Fruit fly (Drosophila melanogaster) whole organism, wandering third instar larva: ENCODE results near the gene CG32447.

Experiments used
- Abd-B ChIP-seq: fragments of >200 bp; optimal IDR thresholded peaks from 2 replicates; lab custom pipeline; 2017; ENCODE audit warnings: missing biosample characterization, missing genetic modification characterization
- CG32264 ChIP-seq: fragments of 200-800 bp; sonication (Bioruptor generic); optimal IDR thresholded peaks from 2 replicates; lab custom pipeline; 2016; ENCODE audit warnings: missing biosample characterization, missing genetic modification characterization
- CG9705 ChIP-seq: fragments of 200-800 bp; sonication (Bioruptor generic); optimal IDR thresholded peaks from 2 replicates; lab custom pipeline; 2018; ENCODE audit warnings: missing biosample characterization, mild to moderate bottlenecking, missing genetic modification characterization
- CrebA ChIP-seq: fragments of 200-800 bp; sonication (Bioruptor generic); optimal IDR thresholded peaks from 2 replicates; lab custom pipeline; 2016; ENCODE audit warnings: missing biosample characterization, mild to moderate bottlenecking, missing genetic modification characterization, borderline replicate concordance
- Dfd ChIP-seq: fragments of >200 bp; optimal IDR thresholded peaks from 2 replicates; lab custom pipeline; 2017; ENCODE audit warnings: missing biosample characterization, missing genetic modification characterization
- Dif ChIP-seq: fragments of 200-275, 200-300 bp; sonication (Bioruptor generic); optimal IDR thresholded peaks from 2 replicates; lab custom pipeline; 2018; ENCODE audit warnings: missing biosample characterization, missing genetic modification characterization; ENCODE audit not compliant: partially characterized antibody
- GATAd ChIP-seq: sonication (Bioruptor generic); optimal IDR thresholded peaks from 2 replicates; lab custom pipeline; 2016; ENCODE audit warnings: missing biosample characterization, missing genetic modification characterization
- HLH106 ChIP-seq: fragments of 200-800 bp; optimal IDR thresholded peaks from 3 replicates; lab custom pipeline; 2019; ENCODE audit warnings: missing biosample characterization, mild to moderate bottlenecking, missing genetic modification characterization, moderate library complexity
- Hnf4 ChIP-seq: fragments of 200-800 bp; sonication (Bioruptor generic); optimal IDR thresholded peaks from 2 replicates; lab custom pipeline; 2016; ENCODE audit warnings: missing biosample characterization, mild to moderate bottlenecking, missing genetic modification characterization
- Hr78 ChIP-seq: fragments of >200 bp; optimal IDR thresholded peaks from 2 replicates; lab custom pipeline; 2017; ENCODE audit warnings: missing biosample characterization, missing genetic modification characterization
- Hr83 ChIP-seq: fragments of 200-300 bp; sonication (Bioruptor generic); optimal IDR thresholded peaks from 2 replicates; lab custom pipeline; 2016; ENCODE audit warnings: missing biosample characterization, mild to moderate bottlenecking, missing genetic modification characterization, moderate library complexity; ENCODE audit not compliant: poor library complexity, severe bottlenecking
- Jra ChIP-seq: sonication (Bioruptor generic); optimal IDR thresholded peaks from 2 replicates; lab custom pipeline; 2016; ENCODE audit warnings: missing biosample characterization, missing genetic modification characterization
- Mio ChIP-seq: sonication (Bioruptor generic); optimal IDR thresholded peaks from 2 replicates; lab custom pipeline; 2016; ENCODE audit warnings: missing biosample characterization, missing genetic modification characterization
- Myc ChIP-seq: fragments of >200 bp; optimal IDR thresholded peaks from 2 replicates; lab custom pipeline; 2017
- N ChIP-seq: fragments of >200 bp; optimal IDR thresholded peaks from 2 replicates; lab custom pipeline; 2018; ENCODE audit warnings: missing biosample characterization, missing external identifiers, missing genetic modification characterization
- OdsH ChIP-seq: fragments of 200-800 bp; sonication (Bioruptor generic); optimal IDR thresholded peaks from 2 replicates; lab custom pipeline; 2016; ENCODE audit warnings: missing biosample characterization, mild to moderate bottlenecking, missing genetic modification characterization
- Rel ChIP-seq, 2 experiments: fragments of 200-800 bp; sonication (Bioruptor generic) in 1 of 2; optimal IDR thresholded peaks; 2 replicates in 1 of 2; 3 replicates in 1 of 2; lab custom pipeline; 2016 to 2019; ENCODE audit warnings: mild to moderate bottlenecking in 2 of 2, missing biosample characterization in 2 of 2, missing genetic modification characterization in 2 of 2, moderate library complexity in 1 of 2
- Sp1 ChIP-seq: fragments of 200-800 bp; sonication (Bioruptor generic); optimal IDR thresholded peaks from 3 replicates; lab custom pipeline; 2019; ENCODE audit warnings: missing biosample characterization, mild to moderate bottlenecking, missing genetic modification characterization, moderate library complexity
- Vsx2 ChIP-seq: fragments of 200-300, 225-300 bp; sonication (Bioruptor generic); optimal IDR thresholded peaks from 2 replicates; lab custom pipeline; 2018; ENCODE audit warnings: missing biosample characterization, missing genetic modification characterization; ENCODE audit not compliant: partially characterized antibody
- br ChIP-seq: fragments of 200-800 bp; sonication (Bioruptor generic); optimal IDR thresholded peaks from 2 replicates; lab custom pipeline; 2016; ENCODE audit warnings: missing biosample characterization, missing genetic modification characterization
- brk ChIP-seq: fragments of 200-800 bp; sonication (Bioruptor generic); optimal IDR thresholded peaks from 2 replicates; lab custom pipeline; 2016; ENCODE audit warnings: missing biosample characterization, mild to moderate bottlenecking, missing genetic modification characterization
- dl ChIP-seq, 2 experiments: fragments of 175-275, 200-275 bp in 1 of 2; fragments of 200-275 bp in 1 of 2; sonication (Bioruptor generic); optimal IDR thresholded peaks; lab custom pipeline; 2018; ENCODE audit warnings: mild to moderate bottlenecking in 2 of 2, missing biosample characterization in 2 of 2, missing genetic modification characterization in 2 of 2, moderate library complexity in 2 of 2; ENCODE audit not compliant: partially characterized antibody in 2 of 2, insufficient read depth in 1 of 2
- dmrt93B ChIP-seq: fragments of 200-800 bp; sonication (Bioruptor generic); optimal IDR thresholded peaks from 2 replicates; lab custom pipeline; 2018; ENCODE audit warnings: missing biosample characterization, mild to moderate bottlenecking, missing genetic modification characterization
- dsf ChIP-seq: sonication (Bioruptor generic); optimal IDR thresholded peaks from 2 replicates; lab custom pipeline; 2016; ENCODE audit warnings: missing biosample characterization, missing genetic modification characterization, borderline replicate concordance
- ey ChIP-seq: fragments of 200-800 bp; sonication (Bioruptor generic); optimal IDR thresholded peaks from 2 replicates; lab custom pipeline; 2016; ENCODE audit warnings: missing biosample characterization, missing genetic modification characterization
- foxo ChIP-seq, 2 experiments: fragments of 200-800 bp; sonication (Bioruptor generic); optimal IDR thresholded peaks; 2 replicates in 1 of 2; 3 replicates in 1 of 2; lab custom pipeline; 2016 to 2017; ENCODE audit warnings: missing biosample characterization in 2 of 2, missing genetic modification characterization in 2 of 2
- fru ChIP-seq: fragments of 200-800 bp; sonication (Bioruptor generic); optimal IDR thresholded peaks from 3 replicates; lab custom pipeline; 2016; ENCODE audit warnings: missing biosample characterization, mild to moderate bottlenecking, missing genetic modification characterization
- h ChIP-seq: fragments of 200-800 bp; sonication (Bioruptor generic); optimal IDR thresholded peaks from 3 replicates; lab custom pipeline; 2016; ENCODE audit warnings: missing biosample characterization, mild to moderate bottlenecking, missing genetic modification characterization
- jim ChIP-seq: fragments of 175-275, 200-325 bp; sonication (Bioruptor generic); optimal IDR thresholded peaks from 2 replicates; lab custom pipeline; 2016; ENCODE audit warnings: missing biosample characterization, mild to moderate bottlenecking, missing genetic modification characterization
- lola ChIP-seq: fragments of >200 bp; optimal IDR thresholded peaks from 2 replicates; lab custom pipeline; 2017; ENCODE audit warnings: missing biosample characterization, missing genetic modification characterization
- pan ChIP-seq: fragments of >200 bp; optimal IDR thresholded peaks from 2 replicates; lab custom pipeline; 2017
- psq ChIP-seq: fragments of 200-800 bp; sonication (Bioruptor generic); optimal IDR thresholded peaks from 3 replicates; lab custom pipeline; 2017; ENCODE audit warnings: missing biosample characterization, mild to moderate bottlenecking, missing genetic modification characterization, moderate library complexity
- rgr ChIP-seq: fragments of 200-800 bp; sonication (Bioruptor generic); optimal IDR thresholded peaks from 3 replicates; lab custom pipeline; 2016; ENCODE audit warnings: missing biosample characterization, mild to moderate bottlenecking, missing genetic modification characterization
- sage ChIP-seq: fragments of 200-800 bp; sonication (Bioruptor generic); optimal IDR thresholded peaks from 2 replicates; lab custom pipeline; 2016; ENCODE audit warnings: missing biosample characterization, mild to moderate bottlenecking, missing genetic modification characterization
- sv ChIP-seq: fragments of 200-800 bp; sonication (Bioruptor generic); optimal IDR thresholded peaks from 3 replicates; lab custom pipeline; 2016; ENCODE audit warnings: missing biosample characterization, missing genetic modification characterization
- tai ChIP-seq: sonication (Bioruptor generic); optimal IDR thresholded peaks from 2 replicates; lab custom pipeline; 2016; ENCODE audit warnings: missing biosample characterization, missing genetic modification characterization
- usp ChIP-seq: fragments of >200 bp; optimal IDR thresholded peaks from 2 replicates; lab custom pipeline; 2017; ENCODE audit warnings: missing biosample characterization, missing genetic modification characterization
- woc ChIP-seq: sonication (Bioruptor generic); optimal IDR thresholded peaks from 2 replicates; lab custom pipeline; 2016; ENCODE audit warnings: missing biosample characterization, mild to moderate bottlenecking, missing genetic modification characterization

Gene CG32447

dm6 chr3L:21652768-21653167 is 53.4 kb downstream of the CG32447 start:
- peak; percentile 39 for TF ChIP-seq psq (GFP tag; lab: Kevin White, UChicago)
- TF ChIP-seq Vsx2 (GFP tag; lab: Kevin White, UChicago): no peak
- no peak for TF ChIP-seq sage (GFP tag; lab: Kevin White, UChicago)
- TF ChIP-seq ey (GFP tag; lab: Kevin White, UChicago): peak; percentile 50
- no peak for TF ChIP-seq lola (GFP tag; lab: Kevin White, UChicago)
- peak; percentile 48 for TF ChIP-seq OdsH (GFP tag; lab: Kevin White, UChicago)
- TF ChIP-seq sv: peak; percentile 57
- peak; percentile 93 for TF ChIP-seq Myc (lab: Kevin White, UChicago)
- TF ChIP-seq Rel (GFP tag; optimal IDR thresholded peaks at IDR 0.05; lab: Kevin White, UChicago): no peak
- TF ChIP-seq Rel (tag; optimal IDR thresholded peaks at IDR 0.05; lab: Kevin White, UChicago): no peak
- TF ChIP-seq Hr83 (GFP tag; lab: Kevin White, UChicago): peak; percentile 72
- peak; percentile 36 for TF ChIP-seq CG9705 (GFP tag; lab: Kevin White, UChicago)
- TF ChIP-seq usp (GFP tag; lab: Kevin White, UChicago): no peak
- TF ChIP-seq Abd-B (GFP tag; lab: Kevin White, UChicago): no peak
- TF ChIP-seq woc (GFP tag; lab: Kevin White, UChicago): no peak
- TF ChIP-seq HLH106 (tag; lab: Kevin White, UChicago): peak; percentile 57
- TF ChIP-seq dl (GFP tag; optimal IDR thresholded peaks at IDR 0.05; lab: Kevin White, UChicago; ENCODE audit: insufficient read depth in 1 of 2, partially characterized antibody in 2 of 2): no peak
- no peak for TF ChIP-seq N (GFP tag; lab: Kevin White, UChicago)
- TF ChIP-seq tai (GFP tag; lab: Kevin White, UChicago): peak; percentile 57
- TF ChIP-seq Dif (GFP tag; lab: Kevin White, UChicago): no peak
- peak; percentile 48 for TF ChIP-seq fru (GFP tag; lab: Kevin White, UChicago)
- TF ChIP-seq pan (lab: Kevin White, UChicago): no peak
- peak; percentile 30 for TF ChIP-seq dmrt93B (GFP tag; lab: Kevin White, UChicago)
- TF ChIP-seq jim (GFP tag; lab: Kevin White, UChicago): no peak
- TF ChIP-seq CrebA: no peak
- peak; percentile 55 for TF ChIP-seq h (GFP tag; lab: Kevin White, UChicago)
- no peak for TF ChIP-seq brk
- no peak for TF ChIP-seq Mio (GFP tag; lab: Kevin White, UChicago)
- TF ChIP-seq GATAd (GFP tag; lab: Kevin White, UChicago): no peak
- TF ChIP-seq Hnf4 (GFP tag; lab: Kevin White, UChicago): peak; percentile 69
- TF ChIP-seq Dfd: no peak
- no peak for TF ChIP-seq Jra (GFP tag; lab: Kevin White, UChicago)
- no peak for TF ChIP-seq CG32264 (GFP tag; lab: Kevin White, UChicago)
- TF ChIP-seq dsf (GFP tag; lab: Kevin White, UChicago): no peak
- TF ChIP-seq Hr78 (GFP tag; lab: Kevin White, UChicago): no peak
- TF ChIP-seq foxo (GFP tag; optimal IDR thresholded peaks at IDR 0.05; lab: Kevin White, UChicago): peak in 1 of 2 experiments; percentile 71
- TF ChIP-seq br: peak; percentile 68
- no peak for TF ChIP-seq rgr (GFP tag; lab: Kevin White, UChicago)
- TF ChIP-seq Sp1: no peak

dm6 chr3L:21652124-21652523 is 54.0 kb downstream of the CG32447 start:
- TF ChIP-seq N (GFP tag; lab: Kevin White, UChicago) (no peak), Abd-B (GFP tag; lab: Kevin White, UChicago) (no peak), psq (GFP tag; lab: Kevin White, UChicago) (no peak), ey (GFP tag; lab: Kevin White, UChicago) (no peak), pan (lab: Kevin White, UChicago) (no peak), Sp1 (no peak), tai (GFP tag; lab: Kevin White, UChicago) (no peak), foxo (GFP tag; optimal IDR thresholded peaks at IDR 0.05; lab: Kevin White, UChicago) (no peak), sv (no peak)
